Worm (Caenorhabditis elegans) whole organism, late embryonic: ENCODE data around the gene grdn-1.

Experiments
- ahr-1 ChIP-seq: sonication (generic microtip); optimal IDR thresholded peaks from 2 replicates; lab custom pipeline; 2016; ENCODE audit warnings: missing genetic modification characterization, missing compliant biosample characterization
- ceh-24 ChIP-seq: sonication (generic microtip); optimal IDR thresholded peaks from 2 replicates; lab custom pipeline; 2016; ENCODE audit warnings: mild to moderate bottlenecking, missing genetic modification characterization, missing compliant biosample characterization
- fkh-10 ChIP-seq: fragments of 150-350 bp; optimal IDR thresholded peaks from 2 replicates; lab custom pipeline; 2014; ENCODE audit warnings: missing biosample characterization, missing genetic modification reagents, missing genetic modification characterization

ce11 chrV:18622462-18622861, 29.9 kb downstream of the grdn-1 start, which contains the start of gene Y69H2.1:
- TF ChIP-seq ceh-24, result no peak
- TF ChIP-seq fkh-10 (GFP tag; lab: Kevin White, UChicago), result no peak
- no peak for TF ChIP-seq ahr-1 (tag; lab: Kevin White, UChicago)
